Fruit fly (Drosophila melanogaster): ENCODE measurements around the gene Sema1a.
A peak's percentile ranks its signal among the peaks of the same experiment; 100 is the strongest.

The Sema1a gene

DNA sequence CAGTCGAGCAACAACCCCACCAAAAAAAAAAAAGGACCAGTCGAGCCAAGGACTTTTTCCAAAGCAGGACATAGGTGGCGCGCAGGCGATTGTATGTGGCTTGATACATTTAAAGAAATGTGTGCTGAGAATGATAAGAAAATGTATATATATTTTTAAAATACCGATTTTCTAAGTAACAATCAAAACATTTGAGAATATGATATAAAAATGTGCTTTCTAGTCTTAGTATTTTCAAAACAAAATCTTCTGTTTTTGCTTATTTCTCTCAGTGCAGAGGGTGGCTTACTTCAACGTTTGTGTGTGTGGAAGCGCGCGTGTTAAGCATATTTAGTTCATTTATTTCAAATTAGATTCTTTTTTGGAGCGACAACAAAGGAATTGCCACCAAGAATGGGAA is 60.7 kb downstream of the Sema1a start (continued):
- no peak for TF ChIP-seq TFAM (GFP tag; optimal IDR thresholded peaks at IDR 0.05)
- TF ChIP-seq pho (GFP tag; optimal IDR thresholded peaks at IDR 0.05), result no peak
- no peak for TF ChIP-seq CG7786 (GFP tag; optimal IDR thresholded peaks at IDR 0.05)
- TF ChIP-seq CkIIα-i1 (GFP tag; IDR thresholded peaks at IDR 0.05), result no peak
- peak; percentile 30 for TF ChIP-seq Bteb2 (GFP tag; optimal IDR thresholded peaks at IDR 0.05)
- TF ChIP-seq lbe (GFP tag; optimal IDR thresholded peaks at IDR 0.05), result no peak
- no peak for TF ChIP-seq tup (GFP tag; optimal IDR thresholded peaks at IDR 0.05)
- no peak for TF ChIP-seq cad (GFP tag; optimal IDR thresholded peaks at IDR 0.05)
- TF ChIP-seq sens-2 (GFP tag; IDR thresholded peaks at IDR 0.05), result no peak
- TF ChIP-seq Doc2 (GFP tag; IDR thresholded peaks at IDR 0.05), result no peak
- peak; percentile 55 for TF ChIP-seq CG10267 (tag; optimal IDR thresholded peaks at IDR 0.05)
- no peak for TF ChIP-seq Dp (GFP tag; optimal IDR thresholded peaks at IDR 0.05)
- peak; percentile 45; the same call in 1 of the 2 replicates for TF ChIP-seq CG14014 (GFP tag; IDR thresholded peaks at IDR 0.05)
- TF ChIP-seq tap (tag; optimal IDR thresholded peaks at IDR 0.05), result peak; percentile 23
- TF ChIP-seq CG10431 (GFP tag; optimal IDR thresholded peaks at IDR 0.05), result no peak
- peak; percentile 57; the same call in 1 of the 2 replicates for TF ChIP-seq sisA (GFP tag; IDR thresholded peaks at IDR 0.05)
- TF ChIP-seq CG14441 (GFP tag; IDR thresholded peaks at IDR 0.05), result peak; percentile 39; the same call in 1 of the 2 replicates
- peak; percentile 53 for TF ChIP-seq CG31441 (GFP tag; IDR thresholded peaks at IDR 0.05)
- peak; percentile 2 for TF ChIP-seq CG1603 (tag; optimal IDR thresholded peaks at IDR 0.05)
- no peak for TF ChIP-seq Dref (GFP tag; IDR thresholded peaks at IDR 0.05)
- TF ChIP-seq Rx (GFP tag; IDR thresholded peaks at IDR 0.05), result no peak
- TF ChIP-seq vvl (GFP tag; IDR thresholded peaks at IDR 0.05), result peak; percentile 70
- TF ChIP-seq CG4404 (GFP tag; IDR thresholded peaks at IDR 0.05), result 0 out of 2 replicates have a peak, but pooled peaks have one; percentile 28
- peak; percentile 38 for TF ChIP-seq Ssrp (tag; optimal IDR thresholded peaks at IDR 0.05)
- TF ChIP-seq Tbp (GFP tag; optimal IDR thresholded peaks at IDR 0.05), result no peak
- no peak for TF ChIP-seq bab2 (GFP tag; optimal IDR thresholded peaks at IDR 0.05)
- TF ChIP-seq Dip2 (GFP tag; IDR thresholded peaks at IDR 0.05), result no peak
- TF ChIP-seq Lim3 (GFP tag; IDR thresholded peaks at IDR 0.05), result no peak
- TF ChIP-seq CG3407 (GFP tag; optimal IDR thresholded peaks at IDR 0.05), result peak; percentile 23
- TF ChIP-seq CG10565 (GFP tag; optimal IDR thresholded peaks at IDR 0.05), result no peak
- peak; percentile 58; the same call in 2 of the 3 replicates for TF ChIP-seq Aef1 (GFP tag; IDR thresholded peaks at IDR 0.05)
- no peak for TF ChIP-seq pros (GFP tag; optimal IDR thresholded peaks at IDR 0.05)
- no peak for TF ChIP-seq unc-4 (GFP tag; IDR thresholded peaks at IDR 0.05; ENCODE audit: partially characterized antibody)
- no peak for TF ChIP-seq CG3163 (GFP tag; optimal IDR thresholded peaks at IDR 0.05)
- no peak for TF ChIP-seq ro (GFP tag; IDR thresholded peaks at IDR 0.05)
- TF ChIP-seq gcm2 (GFP tag; optimal IDR thresholded peaks at IDR 0.05), result no peak
- TF ChIP-seq CG1024 (GFP tag; IDR thresholded peaks at IDR 0.05), result 0 out of 2 replicates have a peak, but pooled peaks have one; percentile 26
- TF ChIP-seq Fer1 (GFP tag; optimal IDR thresholded peaks at IDR 0.05), result peak; percentile 68
- no peak for TF ChIP-seq trem (tag; optimal IDR thresholded peaks at IDR 0.05)
- no peak for TF ChIP-seq gfzf (GFP tag; optimal IDR thresholded peaks at IDR 0.05)
- peak; percentile 45 for TF ChIP-seq fd96Cb (tag; optimal IDR thresholded peaks at IDR 0.05)
- TF ChIP-seq CG6175 (GFP tag; IDR thresholded peaks at IDR 0.05), result no peak
- TF ChIP-seq D (optimal IDR thresholded peaks at IDR 0.05), result no peak
- peak; percentile 58 for TF ChIP-seq D (GFP tag; optimal IDR thresholded peaks at IDR 0.05)
- peak; percentile 32 for TF ChIP-seq cwo (GFP tag; optimal IDR thresholded peaks at IDR 0.05)
- TF ChIP-seq Hsf (GFP tag; optimal IDR thresholded peaks at IDR 0.05), result peak; percentile 42
- no peak for TF ChIP-seq p53 (GFP tag; optimal IDR thresholded peaks at IDR 0.05)
- TF ChIP-seq CG8089 (GFP tag; optimal IDR thresholded peaks at IDR 0.05), result no peak
- peak; percentile 76 for TF ChIP-seq CG18599 (GFP tag; optimal IDR thresholded peaks at IDR 0.05)
- no peak for TF ChIP-seq Trl (optimal IDR thresholded peaks at IDR 0.05)
- no peak for TF ChIP-seq Trl (GFP tag; optimal IDR thresholded peaks at IDR 0.05)
- TF ChIP-seq Hmx (GFP tag; optimal IDR thresholded peaks at IDR 0.05), result no peak
- no peak for TF ChIP-seq HLH54F (GFP tag; optimal IDR thresholded peaks at IDR 0.05)

All from whole organism, embryonic.